Worm (Caenorhabditis elegans): ENCODE measurements around the gene kcmf-1.

Gene kcmf-1

ce11 chrIII:7809033-7809432 is 20.2 kb upstream of the kcmf-1 start:
- no peak for TF ChIP-seq pha-4 (tag; optimal IDR thresholded peaks at IDR 0.05)
- TF ChIP-seq dpl-1 (GFP tag; optimal IDR thresholded peaks at IDR 0.05) = no peak
- no peak for TF ChIP-seq sptf-2 (GFP tag; optimal IDR thresholded peaks at IDR 0.05)
- no peak for TF ChIP-seq somi-1 (GFP tag; optimal IDR thresholded peaks at IDR 0.05)
- no peak for TF ChIP-seq ceh-100 (GFP tag; IDR thresholded peaks at IDR 0.05)
- TF ChIP-seq rcor-1 (GFP tag; IDR thresholded peaks at IDR 0.05) = no peak
- TF ChIP-seq chd-7 (tag; optimal IDR thresholded peaks at IDR 0.05) = no peak
- TF ChIP-seq ceh-40 (GFP tag; IDR thresholded peaks at IDR 0.05) = no peak
- no peak for TF ChIP-seq F23B12.7 (tag; optimal IDR thresholded peaks at IDR 0.05; ENCODE audit: insufficient read depth)
- TF ChIP-seq ceh-27 (GFP tag; optimal IDR thresholded peaks at IDR 0.05) = no peak
- TF ChIP-seq ztf-28 (GFP tag; IDR thresholded peaks at IDR 0.05) = no peak
- no peak for TF ChIP-seq fkh-3 (tag; optimal IDR thresholded peaks at IDR 0.05)
- no peak for TF ChIP-seq nfyb-1 (GFP tag; IDR thresholded peaks at IDR 0.05)
- TF ChIP-seq B0035.1 (tag; optimal IDR thresholded peaks at IDR 0.05) = no peak
- TF ChIP-seq sdz-38 (tag; optimal IDR thresholded peaks at IDR 0.05) = no peak
- no peak for TF ChIP-seq snpc-4 (GFP tag; optimal IDR thresholded peaks at IDR 0.05)
- TF ChIP-seq snpc-4 (tag; optimal IDR thresholded peaks at IDR 0.05) = no peak
- no peak for TF ChIP-seq attf-3 (GFP tag; conservative IDR thresholded peaks at IDR 0.05)
- TF ChIP-seq let-526 (GFP tag; IDR thresholded peaks at IDR 0.05) = no peak

- TF ChIP-seq ztf-26 (tag; optimal IDR thresholded peaks at IDR 0.05) = no peak
- peak; percentile 80 for TF ChIP-seq nfyb-1 (GFP tag; IDR thresholded peaks at IDR 0.05)
- TF ChIP-seq egrh-3 (GFP tag; IDR thresholded peaks at IDR 0.05) = peak; percentile 71; the same call in 1 of the 2 replicates
- TF ChIP-seq aptf-2 (GFP tag; conservative IDR thresholded peaks at IDR 0.05) = no peak
- TF ChIP-seq nhr-90 (tag; optimal IDR thresholded peaks at IDR 0.05) = no peak
Observed at ce11 chrIII:7812208-7812880, 16.9 kb upstream of the kcmf-1 start.

ce11 chrIII:7814159-7815055 is 14.8 kb upstream of the kcmf-1 start, which contains the start of gene egl-5:
Gene egl-5 (plus strand): TSS chrIII:7814374.
- TF ChIP-seq F10E7.11 (tag; optimal IDR thresholded peaks at IDR 0.05) = no peak
- no peak for TF ChIP-seq repo-1 (tag; optimal IDR thresholded peaks at IDR 0.05)
- no peak for TF ChIP-seq B0336.3 (GFP tag; IDR thresholded peaks at IDR 0.05)
- TF ChIP-seq nhr-27 (tag; optimal IDR thresholded peaks at IDR 0.05) = no peak
- TF ChIP-seq nhr-90 (tag; optimal IDR thresholded peaks at IDR 0.05) = no peak
- no peak for TF ChIP-seq aptf-2 (GFP tag; conservative IDR thresholded peaks at IDR 0.05)
- no peak for TF ChIP-seq nfya-1 (tag; optimal IDR thresholded peaks at IDR 0.05; ENCODE audit: borderline replicate concordance, insufficient read depth)

ce11 chrIII:7815056-7815366 is 14.2 kb upstream of the kcmf-1 start:
- TF ChIP-seq F55B11.4 (tag; optimal IDR thresholded peaks at IDR 0.05; ENCODE audit: borderline replicate concordance, insufficient read depth) = no peak
- no peak for TF ChIP-seq nhr-120 (GFP tag; IDR thresholded peaks at IDR 0.05)
- no peak for TF ChIP-seq rpc-1 (optimal IDR thresholded peaks at IDR 0.05)
- TF ChIP-seq rpc-1 (tag; optimal IDR thresholded peaks at IDR 0.05) = no peak
- TF ChIP-seq aptf-3 (GFP tag; IDR thresholded peaks at IDR 0.05) = no peak
- no peak for TF ChIP-seq nfya-1 (tag; optimal IDR thresholded peaks at IDR 0.05; ENCODE audit: borderline replicate concordance, insufficient read depth)
